Fruit fly (Drosophila melanogaster) whole organism, embryonic: ENCODE results near the gene CG9799.

Experiments used
- ATbp ChIP-seq: fragments of 200-800 bp; sonication (Bioruptor generic); optimal IDR thresholded peaks from 2 replicates; lab custom pipeline; 2017; ENCODE audit warnings: missing biosample characterization, mild to moderate bottlenecking, missing genetic modification characterization, missing genetic modification reagents
- B-H2 ChIP-seq: fragments of 200-800 bp; sonication (Bioruptor generic); optimal IDR thresholded peaks from 2 replicates; lab custom pipeline; 2018; ENCODE audit warnings: missing biosample characterization, mild to moderate bottlenecking, missing genetic modification characterization
- CG11085 ChIP-seq: fragments of 200-800 bp; sonication (Bioruptor generic); IDR thresholded peaks from 2 replicates; pipeline ENCODE4 v1.3.6; 2022; ENCODE audit warnings: missing biosample characterization, missing genetic modification characterization
- CG12769 ChIP-seq: fragments of 200-800 bp; sonication (Bioruptor generic); optimal IDR thresholded peaks from 2 replicates; lab custom pipeline; 2019; ENCODE audit warnings: missing biosample characterization, mild to moderate bottlenecking, missing genetic modification characterization, moderate library complexity
- CG17612 ChIP-seq: fragments of 200-800 bp; sonication (Bioruptor generic); IDR thresholded peaks from 2 replicates; pipeline ENCODE4 v1.3.6; 2022; ENCODE audit warnings: missing biosample characterization, missing genetic modification characterization
- CG17912 ChIP-seq: fragments of 200-800 bp; sonication (Bioruptor generic); optimal IDR thresholded peaks from 2 replicates; lab custom pipeline; 2018; ENCODE audit warnings: missing biosample characterization, mild to moderate bottlenecking, missing genetic modification characterization
- CG1792 ChIP-seq: fragments of 200-800 bp; sonication (Bioruptor generic); optimal IDR thresholded peaks from 2 replicates; lab custom pipeline; 2016; ENCODE audit warnings: missing biosample characterization, missing genetic modification characterization
- CG3847 ChIP-seq: fragments of 200-800 bp; sonication (Bioruptor generic); IDR thresholded peaks from 2 replicates; pipeline ENCODE4 v1.3.6; 2022; ENCODE audit warnings: missing biosample characterization, missing genetic modification characterization
- CG4282 ChIP-seq: fragments of 200-800 bp; sonication (Bioruptor generic); optimal IDR thresholded peaks from 2 replicates; lab custom pipeline; 2016; ENCODE audit warnings: missing biosample characterization, missing genetic modification characterization
- CG43689 ChIP-seq: fragments of 200-800 bp; sonication (Bioruptor generic); IDR thresholded peaks from 2 replicates; pipeline ENCODE4 v1.3.6; 2022; ENCODE audit warnings: missing biosample characterization, missing genetic modification characterization
- CG4730 ChIP-seq: fragments of 200-800 bp; sonication (Bioruptor generic); IDR thresholded peaks from 2 replicates; pipeline ENCODE4 v1.3.6; 2022; ENCODE audit warnings: missing biosample characterization, missing genetic modification characterization
- CG4854 ChIP-seq: fragments of 200-800 bp; sonication (Bioruptor generic); optimal IDR thresholded peaks from 2 replicates; lab custom pipeline; 2016; ENCODE audit warnings: missing biosample characterization, missing genetic modification characterization, inconsistent platforms
- CG7745 ChIP-seq: fragments of 200-800 bp; sonication (Bioruptor generic); optimal IDR thresholded peaks from 2 replicates; lab custom pipeline; 2018; ENCODE audit warnings: missing biosample characterization, mild to moderate bottlenecking, missing genetic modification characterization, moderate library complexity
- CG8924 ChIP-seq: fragments of 200-800 bp; optimal IDR thresholded peaks from 3 replicates; lab custom pipeline; 2019; ENCODE audit warnings: missing biosample characterization, mild to moderate bottlenecking, missing genetic modification characterization, moderate library complexity
- CoRest ChIP-seq: fragments of 200-800 bp; sonication (Bioruptor generic); optimal IDR thresholded peaks from 3 replicates; lab custom pipeline; 2018; ENCODE audit warnings: missing biosample characterization, mild to moderate bottlenecking, missing genetic modification characterization, moderate library complexity
- Dbx ChIP-seq: fragments of 200-800 bp; sonication (Bioruptor generic); IDR thresholded peaks from 3 replicates; pipeline ENCODE4 v1.3.6; 2022; ENCODE audit warnings: missing biosample characterization, missing genetic modification characterization
- Dip3 ChIP-seq: fragments of 200-800 bp; sonication (Bioruptor generic); optimal IDR thresholded peaks from 3 replicates; lab custom pipeline; 2016; ENCODE audit warnings: missing biosample characterization, missing genetic modification characterization
- Dp ChIP-seq: fragments of 200-800 bp; sonication (Bioruptor generic); optimal IDR thresholded peaks from 2 replicates; lab custom pipeline; 2018; ENCODE audit warnings: missing biosample characterization, mild to moderate bottlenecking, missing genetic modification characterization, moderate library complexity
- Ets65A ChIP-seq: fragments of 200-800 bp; sonication (Bioruptor generic); peaks from one replicate; lab custom pipeline; 2016; ENCODE audit warnings: missing biosample characterization, missing genetic modification characterization
- Ets97D ChIP-seq: fragments of 200-800 bp; sonication (Bioruptor generic); optimal IDR thresholded peaks from 3 replicates; lab custom pipeline; 2016; ENCODE audit warnings: missing biosample characterization, missing genetic modification characterization
- Fer1 ChIP-seq: fragments of 200-800 bp; sonication (Bioruptor generic); optimal IDR thresholded peaks from 2 replicates; lab custom pipeline; 2017; ENCODE audit warnings: missing biosample characterization, mild to moderate bottlenecking, missing genetic modification characterization
- GATAe ChIP-seq: fragments of 200-800 bp; sonication (Bioruptor generic); conservative IDR thresholded peaks from 2 replicates; pipeline ENCODE4 v1.3.6; 2022; ENCODE audit warnings: missing biosample characterization, missing genetic modification characterization
- HLH54F ChIP-seq: fragments of 200-800 bp; sonication (Bioruptor generic); optimal IDR thresholded peaks from 3 replicates; lab custom pipeline; 2016; ENCODE audit warnings: missing biosample characterization, missing genetic modification characterization
- HLHmδ ChIP-seq: fragments of 200-800 bp; sonication (Bioruptor generic); optimal IDR thresholded peaks from 2 replicates; lab custom pipeline; 2018; ENCODE audit warnings: missing biosample characterization, mild to moderate bottlenecking, missing genetic modification characterization, moderate library complexity
- Hsf ChIP-seq: fragments of 200-800 bp; sonication (Bioruptor generic); optimal IDR thresholded peaks from 3 replicates; lab custom pipeline; 2016; ENCODE audit warnings: missing biosample characterization, missing genetic modification characterization
- MESR4 ChIP-seq: fragments of 200-800 bp; sonication (Bioruptor generic); optimal IDR thresholded peaks from 2 replicates; lab custom pipeline; 2018; ENCODE audit warnings: missing biosample characterization, mild to moderate bottlenecking, missing genetic modification characterization, moderate library complexity
- Sox100B ChIP-seq: fragments of 200-800 bp; sonication (Bioruptor generic); optimal IDR thresholded peaks from 3 replicates; lab custom pipeline; 2018; ENCODE audit warnings: missing biosample characterization, mild to moderate bottlenecking, missing genetic modification characterization
- Ssrp ChIP-seq: fragments of 200-800 bp; sonication (Bioruptor generic); optimal IDR thresholded peaks from 2 replicates; lab custom pipeline; 2018; ENCODE audit warnings: missing biosample characterization, mild to moderate bottlenecking, missing genetic modification characterization, moderate library complexity
- Tbp ChIP-seq: fragments of >200 bp; optimal IDR thresholded peaks from 2 replicates; lab custom pipeline; 2018; ENCODE audit warnings: missing biosample characterization, missing genetic modification characterization
- Xrp1 ChIP-seq: fragments of 200-800 bp; sonication (Bioruptor generic); IDR thresholded peaks from 2 replicates; pipeline ENCODE4 v1.3.6; 2022; ENCODE audit warnings: missing biosample characterization, missing genetic modification characterization
- ab ChIP-seq: fragments of 200-800 bp; sonication (Bioruptor generic); optimal IDR thresholded peaks from 2 replicates; lab custom pipeline; 2016; ENCODE audit warnings: missing biosample characterization, missing genetic modification characterization
- bbx ChIP-seq: fragments of 200-800 bp; sonication (Bioruptor generic); IDR thresholded peaks from 2 replicates; pipeline ENCODE4 v1.3.6; 2022; ENCODE audit warnings: missing biosample characterization, missing genetic modification characterization; ENCODE audit not compliant: partially characterized antibody
- btn ChIP-seq: fragments of 200-800 bp; sonication (Bioruptor generic); optimal IDR thresholded peaks from 2 replicates; lab custom pipeline; 2016; ENCODE audit warnings: missing biosample characterization, missing genetic modification characterization
- cas ChIP-seq: fragments of 200-800 bp; sonication (Bioruptor generic); IDR thresholded peaks from 2 replicates; pipeline ENCODE4 v1.3.6; 2022; ENCODE audit warnings: missing biosample characterization, missing genetic modification characterization
- cato ChIP-seq: fragments of 200-800 bp; sonication (Bioruptor generic); optimal IDR thresholded peaks from 2 replicates; lab custom pipeline; 2016; ENCODE audit warnings: missing biosample characterization, missing genetic modification characterization, borderline replicate concordance
- chif ChIP-seq, 2 experiments: fragments of 200-800 bp; sonication (Bioruptor generic); optimal IDR thresholded peaks; 3 replicates each; lab custom pipeline; 2016; ENCODE audit warnings: missing biosample characterization in 2 of 2, missing genetic modification characterization in 2 of 2
- ems ChIP-seq: fragments of 200-800 bp; sonication (Bioruptor generic); optimal IDR thresholded peaks from 3 replicates; lab custom pipeline; 2016; ENCODE audit warnings: missing biosample characterization, missing genetic modification characterization
- gfzf ChIP-seq: fragments of 200-800 bp; sonication (Bioruptor generic); optimal IDR thresholded peaks from 2 replicates; lab custom pipeline; 2016; ENCODE audit warnings: missing biosample characterization, mild to moderate bottlenecking, missing genetic modification characterization, moderate library complexity
- jing ChIP-seq: fragments of 200-800 bp; sonication (Bioruptor generic); optimal IDR thresholded peaks from 2 replicates; lab custom pipeline; 2018; ENCODE audit warnings: missing biosample characterization, mild to moderate bottlenecking, missing genetic modification characterization
- kah ChIP-seq: fragments of 200-800 bp; sonication (Bioruptor generic); optimal IDR thresholded peaks from 2 replicates; lab custom pipeline; 2018; ENCODE audit warnings: missing biosample characterization, mild to moderate bottlenecking, missing genetic modification characterization
- lola ChIP-seq, 3 experiments: fragments of >200 bp in 2 of 3; fragments of 200-800 bp in 1 of 3; sonication (Bioruptor generic) in 1 of 3; optimal IDR thresholded peaks; 2 replicates each; lab custom pipeline; 2017 to 2019; ENCODE audit warnings: missing biosample characterization in 3 of 3, missing genetic modification characterization in 3 of 3, mild to moderate bottlenecking in 1 of 3, moderate library complexity in 1 of 3
- maf-S ChIP-seq: fragments of 200-800 bp; sonication (Bioruptor generic); optimal IDR thresholded peaks from 2 replicates; lab custom pipeline; 2016; ENCODE audit warnings: missing biosample characterization, missing genetic modification characterization
- mam ChIP-seq: fragments of 200-800 bp; sonication (Bioruptor generic); optimal IDR thresholded peaks from 3 replicates; lab custom pipeline; 2016; ENCODE audit warnings: missing biosample characterization, missing genetic modification characterization
- nom ChIP-seq: fragments of 200-800 bp; sonication (Bioruptor generic); optimal IDR thresholded peaks from 2 replicates; lab custom pipeline; 2017; ENCODE audit warnings: missing biosample characterization, missing genetic modification characterization, mild to moderate bottlenecking, moderate library complexity, missing genetic modification reagents
- row ChIP-seq: fragments of 200-800 bp; sonication (Bioruptor generic); IDR thresholded peaks from 3 replicates; pipeline ENCODE4 v1.3.6; 2022; ENCODE audit warnings: missing biosample characterization, missing genetic modification characterization
- sc ChIP-seq, 3 experiments: fragments of >200 bp in 2 of 3; fragments of 200-800 bp in 1 of 3; sonication (Bioruptor generic) in 1 of 3; optimal IDR thresholded peaks; 2 replicates in 2 of 3; 3 replicates in 1 of 3; lab custom pipeline; 2017; ENCODE audit warnings: mild to moderate bottlenecking in 1 of 3, missing biosample characterization in 1 of 3, missing genetic modification characterization in 1 of 3, missing genetic modification reagents in 1 of 3
- tll ChIP-seq, 2 experiments: fragments of 200-800 bp in 1 of 2; fragments of >200 bp in 1 of 2; sonication (Bioruptor generic) in 1 of 2; optimal IDR thresholded peaks; 2 replicates each; lab custom pipeline; 2017 to 2019; ENCODE audit warnings: missing biosample characterization in 2 of 2, missing genetic modification characterization in 2 of 2, mild to moderate bottlenecking in 1 of 2, moderate library complexity in 1 of 2
- trh ChIP-seq: fragments of 200-800 bp; sonication (Bioruptor generic); optimal IDR thresholded peaks from 2 replicates; lab custom pipeline; 2016; ENCODE audit warnings: missing biosample characterization, missing genetic modification characterization
- usp ChIP-seq: fragments of >200 bp; optimal IDR thresholded peaks from 2 replicates; lab custom pipeline; 2017; ENCODE audit warnings: missing biosample characterization, missing genetic modification characterization

CG9799 gene

dm6 chr3R:13381744-13382435 is 6.6 kb downstream of the CG9799 start, which contains the start of the genes mRpS21 and Droj2 (continued):
- no peak for TF ChIP-seq sc (optimal IDR thresholded peaks at IDR 0.05; lab: Kevin White, UChicago)
- TF ChIP-seq sc (GFP tag; optimal IDR thresholded peaks at IDR 0.05; lab: Kevin White, UChicago) = no peak
- TF ChIP-seq bbx (GFP tag; lab: Robert Waterston, UW) = peak; percentile 20; the same call in 1 of the 2 replicates
- TF ChIP-seq CG3847 (GFP tag; lab: Robert Waterston, UW) = peak; percentile 81
- TF ChIP-seq CG1792 (GFP tag; lab: Kevin White, UChicago) = no peak
- peak; percentile 45 for TF ChIP-seq Fer1 (GFP tag; lab: Kevin White, UChicago)
- peak; percentile 61 for TF ChIP-seq mam (GFP tag; lab: Kevin White, UChicago)
- TF ChIP-seq tll (GFP tag; optimal IDR thresholded peaks at IDR 0.05; lab: Kevin White, UChicago) = peak in 1 of 2 experiments; percentile 28
- TF ChIP-seq CG43689 = no peak
- peak; percentile 25 for TF ChIP-seq ab (GFP tag; lab: Kevin White, UChicago)
- TF ChIP-seq CG8924 (tag; lab: Kevin White, UChicago) = peak; percentile 83
- no peak for TF ChIP-seq GATAe (GFP tag; lab: Robert Waterston, UW)
- TF ChIP-seq gfzf (GFP tag; lab: Kevin White, UChicago) = peak; percentile 90
- no peak for TF ChIP-seq cato
- TF ChIP-seq CG17612 (GFP tag; lab: Robert Waterston, UW) = no peak
- TF ChIP-seq Dip3 = peak; percentile 44
- TF ChIP-seq nom (GFP tag; lab: Kevin White, UChicago) = peak; percentile 57
- peak; percentile 49 for TF ChIP-seq HLH54F (GFP tag; lab: Kevin White, UChicago)
- no peak for TF ChIP-seq btn (GFP tag; lab: Kevin White, UChicago)
- no peak for TF ChIP-seq B-H2 (GFP tag; lab: Kevin White, UChicago)
- 0 out of 3 replicates have a peak, but pooled peaks have one; percentile 38 for TF ChIP-seq Dbx (GFP tag; lab: Robert Waterston, UW)
- no peak for TF ChIP-seq CG4730 (GFP tag; lab: Robert Waterston, UW)
- TF ChIP-seq CoRest = peak; percentile 82
- TF ChIP-seq Hsf (GFP tag; lab: Kevin White, UChicago) = peak; percentile 34
- no peak for TF ChIP-seq CG17912 (GFP tag; lab: Kevin White, UChicago)
- TF ChIP-seq CG4282 (GFP tag; lab: Kevin White, UChicago) = no peak
- TF ChIP-seq usp (GFP tag; lab: Kevin White, UChicago) = no peak
- no peak for TF ChIP-seq jing (GFP tag; lab: Kevin White, UChicago)
- TF ChIP-seq maf-S = no peak
- TF ChIP-seq CG11085 = no peak
- TF ChIP-seq CG7745 (tag; lab: Kevin White, UChicago) = no peak
- peak; percentile 93 for TF ChIP-seq Ets65A (GFP tag; lab: Kevin White, UChicago)
- peak in 1 of 3 experiments; percentile 58 for TF ChIP-seq lola (GFP tag; optimal IDR thresholded peaks at IDR 0.05; lab: Kevin White, UChicago)
- TF ChIP-seq Ssrp (tag; lab: Kevin White, UChicago) = no peak
- no peak for TF ChIP-seq Sox100B (GFP tag; lab: Kevin White, UChicago)
- peak; percentile 74 for TF ChIP-seq MESR4
- TF ChIP-seq Dp (GFP tag; lab: Kevin White, UChicago) = peak; percentile 37
- peak; percentile 55 for TF ChIP-seq CG12769 (tag; lab: Kevin White, UChicago)
- TF ChIP-seq HLHmδ (GFP tag; lab: Kevin White, UChicago) = no peak
- TF ChIP-seq ems = peak; percentile 15
- TF ChIP-seq row (GFP tag; lab: Robert Waterston, UW) = peak; percentile 88
- TF ChIP-seq chif (GFP tag; optimal IDR thresholded peaks at IDR 0.05; lab: Kevin White, UChicago) = peak in 1 of 2 experiments; percentile 24
- TF ChIP-seq Tbp (GFP tag; lab: Kevin White, UChicago) = peak; percentile 20
- TF ChIP-seq cas (GFP tag; lab: Robert Waterston, UW) = no peak
- TF ChIP-seq Ets97D (GFP tag; lab: Kevin White, UChicago) = peak; percentile 82
- TF ChIP-seq trh (GFP tag; lab: Kevin White, UChicago) = no peak
- no peak for TF ChIP-seq Xrp1 (GFP tag; lab: Robert Waterston, UW)
- no peak for TF ChIP-seq ATbp
- no peak for TF ChIP-seq kah
- TF ChIP-seq CG4854 (GFP tag; lab: Kevin White, UChicago) = no peak
